Worm (Caenorhabditis elegans): ENCODE results near the gene B0252.3.

The B0252.3 gene

DNA sequence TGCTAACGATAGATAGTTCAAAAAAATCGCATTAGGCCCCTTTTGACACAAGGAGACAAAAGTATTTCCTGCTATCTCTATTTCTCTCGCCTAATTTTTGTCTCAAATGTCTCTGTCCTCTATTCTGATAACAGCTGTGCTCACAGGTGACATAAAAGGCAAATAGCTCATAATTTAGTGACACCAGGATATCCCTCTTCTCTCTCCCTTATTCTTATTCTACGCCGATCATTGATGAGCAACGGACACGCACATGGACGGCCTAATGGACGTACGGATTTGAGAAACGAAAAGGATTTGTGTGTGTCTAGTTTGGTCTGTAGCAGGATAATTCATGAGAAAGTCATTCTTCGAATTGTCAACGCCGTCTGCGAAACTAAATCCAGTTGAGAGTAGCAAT, 28.4 kb upstream of the B0252.3 start (continued):
- TF ChIP-seq hlh-4 (tag; optimal IDR thresholded peaks at IDR 0.05) (no peak), elt-3 (tag; optimal IDR thresholded peaks at IDR 0.05) (no peak), nhr-84 (tag; optimal IDR thresholded peaks at IDR 0.05) (no peak), egl-27 (tag; optimal IDR thresholded peaks at IDR 0.05) (no peak), nhr-85 (tag) (no peak), snu-23 (GFP tag; optimal IDR thresholded peaks at IDR 0.05) (no peak), lin-15B (tag; optimal IDR thresholded peaks at IDR 0.05) (no peak), fkh-8 (tag; optimal IDR thresholded peaks at IDR 0.05) (no peak), nhr-76 (tag; optimal IDR thresholded peaks at IDR 0.05) (no peak), lin-14 (GFP tag; optimal IDR thresholded peaks at IDR 0.05) (no peak), dpl-1 (GFP tag; optimal IDR thresholded peaks at IDR 0.05) (no peak), ceh-88 (GFP tag; IDR thresholded peaks at IDR 0.05) (no peak), isw-1 (GFP tag; IDR thresholded peaks at IDR 0.05) (no peak)

DNA sequence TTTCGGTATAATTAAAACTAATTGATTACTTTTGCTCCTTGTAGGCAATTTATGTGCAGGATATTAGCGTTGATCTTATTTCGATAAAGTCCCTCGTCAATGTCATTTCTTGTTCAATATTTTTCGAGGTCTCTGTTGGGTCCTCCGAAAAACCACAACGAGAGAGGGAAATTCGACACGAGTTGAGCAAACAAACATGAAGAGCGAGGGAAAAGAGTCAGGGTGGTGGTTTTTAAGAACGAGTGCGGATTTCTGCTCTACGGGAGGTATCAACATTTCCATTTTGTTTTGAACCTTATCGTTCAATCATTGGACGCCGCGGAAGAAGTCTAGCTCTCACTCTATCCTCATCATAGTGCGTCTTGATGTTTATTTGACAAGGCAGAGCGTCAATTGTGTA, 27.2 kb upstream of the B0252.3 start:
- peak; percentile 5 for TF ChIP-seq lin-14 (GFP tag; optimal IDR thresholded peaks at IDR 0.05)
- TF ChIP-seq ztf-11 (tag; optimal IDR thresholded peaks at IDR 0.05) = no peak

DNA sequence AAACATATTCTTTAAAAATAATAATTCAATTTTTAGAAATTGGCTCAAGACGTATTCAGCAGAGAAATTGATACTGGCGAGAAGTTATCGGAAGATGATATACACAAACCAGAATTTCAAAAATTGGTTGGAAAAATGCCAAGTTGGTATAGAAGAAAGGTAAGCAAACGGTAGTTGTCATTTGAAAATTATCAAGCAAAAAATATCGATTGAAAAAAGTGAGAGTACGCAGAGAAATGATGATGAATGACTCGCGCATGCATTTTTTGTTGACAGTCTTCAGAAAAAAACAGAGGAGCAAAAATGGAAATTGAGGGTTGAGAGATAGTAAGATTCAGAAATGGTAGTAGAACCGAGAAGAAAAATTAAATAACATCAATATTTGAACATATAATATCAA, 25.4 kb upstream of the B0252.3 start:
- TF ChIP-seq alr-1 (tag; optimal IDR thresholded peaks at IDR 0.05; ENCODE audit: borderline replicate concordance) (no peak), unc-130 (tag; optimal IDR thresholded peaks at IDR 0.05) (no peak), blmp-1 (tag; optimal IDR thresholded peaks at IDR 0.05) (no peak), efl-1 (optimal IDR thresholded peaks at IDR 0.05) (no peak), efl-1 (GFP tag; optimal IDR thresholded peaks at IDR 0.05 in 1 of 2) (peak in 1 of 2 experiments; percentile 11), elt-2 (tag; optimal IDR thresholded peaks at IDR 0.05) (no peak), nhr-28 (tag; optimal IDR thresholded peaks at IDR 0.05) (no peak), xbp-1 (tag; optimal IDR thresholded peaks at IDR 0.05) (no peak)

DNA sequence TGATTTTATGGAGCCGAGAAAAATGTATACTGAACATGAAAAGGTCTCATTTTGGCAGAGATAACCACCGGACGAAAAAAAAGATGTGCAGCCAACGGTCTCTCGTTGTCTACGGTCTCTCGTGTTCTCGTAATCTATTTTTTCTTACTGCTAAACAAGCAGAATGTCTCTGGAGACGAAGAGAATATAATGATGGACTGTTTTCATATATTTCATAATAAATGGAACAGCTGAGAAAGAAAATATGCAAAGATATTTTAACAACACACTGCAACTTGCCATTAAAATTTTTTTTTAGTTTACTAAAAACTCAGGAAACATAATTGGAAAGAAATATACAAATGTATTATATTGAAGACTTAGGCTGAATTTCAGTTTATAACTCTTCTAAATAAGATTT, 22.5 kb upstream of the B0252.3 start:
- no peak for TF ChIP-seq ceh-90 (tag; optimal IDR thresholded peaks at IDR 0.05)
- TF ChIP-seq mep-1 (tag; optimal IDR thresholded peaks at IDR 0.05) = peak; percentile 7
- no peak for TF ChIP-seq nhr-20 (tag; optimal IDR thresholded peaks at IDR 0.05)
- TF ChIP-seq mdl-1 (tag; optimal IDR thresholded peaks at IDR 0.05) = no peak
- peak; percentile 19 for TF ChIP-seq snpc-4 (tag; optimal IDR thresholded peaks at IDR 0.05)
- peak; percentile 1 for TF ChIP-seq nhr-71 (tag; optimal IDR thresholded peaks at IDR 0.05)
- TF ChIP-seq mab-9 (GFP tag; IDR thresholded peaks at IDR 0.05) = no peak
- TF ChIP-seq ceh-8 (GFP tag; optimal IDR thresholded peaks at IDR 0.05) = no peak
- peak; percentile 17 for TF ChIP-seq lin-14 (GFP tag; optimal IDR thresholded peaks at IDR 0.05)

DNA sequence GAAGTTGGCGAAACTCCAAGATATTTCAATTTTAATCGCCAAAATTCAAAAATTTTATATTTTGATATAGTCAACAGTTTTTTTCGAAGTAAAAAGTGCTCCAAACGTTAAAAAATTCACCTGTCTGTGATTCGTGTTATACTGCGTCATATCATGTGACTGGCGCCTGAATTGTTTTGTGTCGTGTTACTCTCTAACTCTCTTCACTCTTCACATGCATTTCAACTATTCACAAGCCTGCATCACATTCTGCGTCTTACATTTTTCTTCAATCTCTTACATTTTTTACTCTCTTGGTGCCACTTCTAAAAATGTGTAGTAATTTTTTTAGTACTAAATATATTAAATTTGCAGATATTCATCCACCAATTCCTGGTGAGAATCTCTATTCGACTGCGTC, 20.9 kb upstream of the B0252.3 start, which contains the start of gene flcn-1:
TSS of gene flcn-1 (plus strand) at position 348 of the 400 bp plus-strand sequence.
- TF ChIP-seq alr-1 (tag; optimal IDR thresholded peaks at IDR 0.05; ENCODE audit: borderline replicate concordance) (no peak), ama-1 (optimal IDR thresholded peaks at IDR 0.05) (no peak), unc-86 (tag; optimal IDR thresholded peaks at IDR 0.05) (no peak), nhr-237 (tag; optimal IDR thresholded peaks at IDR 0.05) (no peak), fkh-4 (tag; optimal IDR thresholded peaks at IDR 0.05; ENCODE audit: borderline replicate concordance) (no peak), C16A3.4 (tag; optimal IDR thresholded peaks at IDR 0.05) (no peak), sox-4 (tag; optimal IDR thresholded peaks at IDR 0.05) (peak; percentile 17), sup-37 (GFP tag; optimal IDR thresholded peaks at IDR 0.05) (no peak), mab-9 (GFP tag; IDR thresholded peaks at IDR 0.05) (no peak), snpc-4 (tag; optimal IDR thresholded peaks at IDR 0.05) (peak; percentile 15), fkh-10 (GFP tag; optimal IDR thresholded peaks at IDR 0.05) (no peak), lin-35 (GFP tag; optimal IDR thresholded peaks at IDR 0.05) (peak; percentile 55 to 60), xbp-1 (tag; optimal IDR thresholded peaks at IDR 0.05) (peak; percentile 49), efl-3 (GFP tag; optimal IDR thresholded peaks at IDR 0.05) (no peak), unc-130 (tag; optimal IDR thresholded peaks at IDR 0.05) (peak; percentile 20), blmp-1 (tag; optimal IDR thresholded peaks at IDR 0.05) (peak; percentile 23), tbx-2 (tag; optimal IDR thresholded peaks at IDR 0.05) (peak; percentile 40), nhr-85 (tag) (peak; percentile 52), efl-1 (optimal IDR thresholded peaks at IDR 0.05) (peak; percentile 42 to 50), efl-1 (GFP tag; optimal IDR thresholded peaks at IDR 0.05 in 1 of 2) (peak in 1 of 2 experiments; percentile 30), lin-13 (GFP tag; optimal IDR thresholded peaks at IDR 0.05) (peak; percentile 29), nhr-20 (tag; optimal IDR thresholded peaks at IDR 0.05) (peak; percentile 64), fos-1 (tag; optimal IDR thresholded peaks at IDR 0.05) (peak; percentile 15), swsn-7 (tag; optimal IDR thresholded peaks at IDR 0.05) (peak; percentile 61), nhr-71 (tag; optimal IDR thresholded peaks at IDR 0.05) (peak; percentile 78), irx-1 (tag; optimal IDR thresholded peaks at IDR 0.05) (peak; percentile 34), ceh-82 (tag; optimal IDR thresholded peaks at IDR 0.05) (peak in 1 of 3 experiments; percentile 10)

All from whole organism, L1 larva.